Fruit fly (Drosophila melanogaster) whole organism, embryonic: ENCODE data around the gene CG14072.
A peak's percentile ranks its signal among the peaks of the same experiment; 100 is the strongest.

Experiments used
- Atf3 ChIP-seq: fragments of 200-800 bp; sonication (Bioruptor generic); optimal IDR thresholded peaks from 3 replicates; lab custom pipeline; 2016; ENCODE audit warnings: missing biosample characterization, missing genetic modification characterization
- CG11695 ChIP-seq: fragments of 200-800 bp; sonication (Bioruptor generic); IDR thresholded peaks from 3 replicates; pipeline ENCODE4 v1.3.6; 2022; ENCODE audit warnings: missing biosample characterization, missing genetic modification characterization
- D19A ChIP-seq: fragments of 200-800 bp; optimal IDR thresholded peaks from 3 replicates; lab custom pipeline; 2019; ENCODE audit warnings: missing biosample characterization, mild to moderate bottlenecking, missing genetic modification characterization, moderate library complexity
- Oaz ChIP-seq: fragments of 200-800 bp; sonication (Bioruptor generic); IDR thresholded peaks from 2 replicates; pipeline ENCODE4 v1.3.6; 2022; ENCODE audit warnings: missing biosample characterization, missing genetic modification characterization
- dati ChIP-seq: fragments of 200-800 bp; sonication (Bioruptor generic); IDR thresholded peaks from 2 replicates; pipeline ENCODE4 v1.3.6; 2022; ENCODE audit warnings: missing biosample characterization, missing genetic modification characterization
- gfzf ChIP-seq: fragments of 200-800 bp; sonication (Bioruptor generic); optimal IDR thresholded peaks from 2 replicates; lab custom pipeline; 2016; ENCODE audit warnings: missing biosample characterization, mild to moderate bottlenecking, missing genetic modification characterization, moderate library complexity
- yki ChIP-seq: fragments of >200 bp; optimal IDR thresholded peaks from 3 replicates; lab custom pipeline; 2018

The CG14072 gene

DNA sequence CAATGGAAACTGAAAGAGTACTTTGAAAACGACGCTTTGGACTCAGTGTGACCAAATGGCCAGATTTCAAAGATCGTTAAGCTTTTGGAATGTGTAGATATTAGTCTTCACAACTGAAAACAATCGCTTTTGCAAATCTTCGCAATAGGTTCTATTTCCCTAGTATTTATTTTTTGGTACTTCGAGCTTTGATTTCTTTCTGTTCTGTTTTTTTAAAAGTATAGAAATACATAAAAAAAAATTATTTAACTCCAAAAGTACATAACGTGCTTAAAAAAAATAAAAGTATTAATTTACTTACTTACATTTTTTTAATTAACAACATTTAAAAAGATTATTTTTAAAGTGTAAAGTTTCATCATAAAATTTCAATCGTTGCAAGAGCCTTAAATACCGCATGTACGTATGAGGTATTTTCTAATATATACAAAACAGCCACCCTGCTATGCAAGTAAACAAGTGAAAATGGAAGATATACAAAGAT is 51.0 kb downstream of the CG14072 start, which contains the start of the genes piwi and CG12253 (continued):
- TF ChIP-seq Atf3 (GFP tag; lab: Kevin White, UChicago) (peak; percentile 8), dati (GFP tag; lab: Robert Waterston, UW) (no peak), D19A (peak; percentile 70), yki (lab: Kevin White, UChicago) (no peak), CG11695 (peak; percentile 68; the same call in 2 of the 3 replicates), Oaz (GFP tag; lab: Robert Waterston, UW) (0 out of 2 replicates have a peak, but pooled peaks have one; percentile 39), gfzf (GFP tag; lab: Kevin White, UChicago) (peak; percentile 69)
